Fruit fly (Drosophila melanogaster) whole organism, embryonic: ENCODE measurements around the gene eya.

Source experiments
- Atf6 ChIP-seq: fragments of 200-800 bp; sonication (Bioruptor generic); IDR thresholded peaks from 2 replicates; pipeline ENCODE4 v1.3.6; 2022; ENCODE audit warnings: missing biosample characterization, missing genetic modification characterization
- B-H2 ChIP-seq: fragments of 200-800 bp; sonication (Bioruptor generic); optimal IDR thresholded peaks from 2 replicates; lab custom pipeline; 2018; ENCODE audit warnings: missing biosample characterization, mild to moderate bottlenecking, missing genetic modification characterization
- CG12299 ChIP-seq: fragments of 200-800 bp; sonication (Bioruptor generic); optimal IDR thresholded peaks from 2 replicates; lab custom pipeline; 2018; ENCODE audit warnings: missing biosample characterization, mild to moderate bottlenecking, missing genetic modification characterization
- CG12659 ChIP-seq: fragments of 200-800 bp; sonication (Bioruptor generic); optimal IDR thresholded peaks from 3 replicates; lab custom pipeline; 2017; ENCODE audit warnings: mild to moderate bottlenecking, missing biosample characterization, missing genetic modification reagents, missing genetic modification characterization
- CG13296 ChIP-seq: fragments of 200-800 bp; sonication (Bioruptor generic); optimal IDR thresholded peaks from 3 replicates; lab custom pipeline; 2018; ENCODE audit warnings: missing biosample characterization, mild to moderate bottlenecking, missing genetic modification characterization
- CG13894 ChIP-seq: fragments of 200-800 bp; sonication (Bioruptor generic); optimal IDR thresholded peaks from 3 replicates; lab custom pipeline; 2018; ENCODE audit warnings: missing biosample characterization, mild to moderate bottlenecking, missing genetic modification characterization, moderate library complexity
- CG17385 ChIP-seq: fragments of 200-800 bp; sonication (Bioruptor generic); optimal IDR thresholded peaks from 3 replicates; lab custom pipeline; 2018; ENCODE audit warnings: missing biosample characterization, mild to moderate bottlenecking, missing genetic modification characterization
- CG17612 ChIP-seq: fragments of 200-800 bp; sonication (Bioruptor generic); IDR thresholded peaks from 2 replicates; pipeline ENCODE4 v1.3.6; 2022; ENCODE audit warnings: missing biosample characterization, missing genetic modification characterization
- CG18262 ChIP-seq: fragments of 200-800 bp; optimal IDR thresholded peaks from 3 replicates; lab custom pipeline; 2019; ENCODE audit warnings: missing biosample characterization, mild to moderate bottlenecking, missing genetic modification characterization, moderate library complexity
- CG31365 ChIP-seq: fragments of 200-800 bp; sonication (Bioruptor generic); optimal IDR thresholded peaks from 2 replicates; lab custom pipeline; 2018; ENCODE audit warnings: missing biosample characterization, mild to moderate bottlenecking, missing genetic modification characterization
- CG3163 ChIP-seq: fragments of 200-800 bp; sonication (Bioruptor generic); optimal IDR thresholded peaks from 3 replicates; lab custom pipeline; 2016; ENCODE audit warnings: missing biosample characterization, missing genetic modification characterization
- CG6683 ChIP-seq: fragments of 200-800 bp; sonication (Bioruptor generic); optimal IDR thresholded peaks from 2 replicates; lab custom pipeline; 2017; ENCODE audit warnings: missing biosample characterization, mild to moderate bottlenecking, missing genetic modification characterization, missing genetic modification reagents
- CG6689 ChIP-seq: fragments of 200-800 bp; sonication (Bioruptor generic); IDR thresholded peaks from 2 replicates; pipeline ENCODE4 v1.3.6; 2022; ENCODE audit warnings: missing biosample characterization, missing genetic modification characterization
- CG7745 ChIP-seq: fragments of 200-800 bp; sonication (Bioruptor generic); optimal IDR thresholded peaks from 2 replicates; lab custom pipeline; 2018; ENCODE audit warnings: missing biosample characterization, mild to moderate bottlenecking, missing genetic modification characterization, moderate library complexity
- CG8290 ChIP-seq, 3 experiments: fragments of 200-800 bp; sonication (Bioruptor generic); optimal IDR thresholded peaks; 2 replicates each; lab custom pipeline; 2016 to 2019; ENCODE audit warnings: missing biosample characterization in 3 of 3, missing genetic modification characterization in 3 of 3, mild to moderate bottlenecking in 2 of 3, moderate library complexity in 1 of 3
- CG8924 ChIP-seq: fragments of 200-800 bp; optimal IDR thresholded peaks from 3 replicates; lab custom pipeline; 2019; ENCODE audit warnings: missing biosample characterization, mild to moderate bottlenecking, missing genetic modification characterization, moderate library complexity
- CG9876 ChIP-seq: fragments of 200-800 bp; sonication (Bioruptor generic); optimal IDR thresholded peaks from 2 replicates; lab custom pipeline; 2016; ENCODE audit warnings: missing biosample characterization, missing genetic modification characterization
- CrebB ChIP-seq: fragments of 200-800 bp; sonication (Bioruptor generic); optimal IDR thresholded peaks from 3 replicates; lab custom pipeline; 2018; ENCODE audit warnings: missing biosample characterization, mild to moderate bottlenecking, missing genetic modification characterization
- Deaf1 ChIP-seq: fragments of 200-800 bp; optimal IDR thresholded peaks from 3 replicates; lab custom pipeline; 2019; ENCODE audit warnings: missing biosample characterization, mild to moderate bottlenecking, missing genetic modification characterization, moderate library complexity
- Dll ChIP-seq: fragments of 200-800 bp; sonication (Bioruptor generic); IDR thresholded peaks from 4 replicates; pipeline ENCODE4 v1.3.6; 2022; ENCODE audit warnings: missing biosample characterization, missing genetic modification characterization; ENCODE audit not compliant: partially characterized antibody
- Fer1 ChIP-seq: fragments of 200-800 bp; sonication (Bioruptor generic); optimal IDR thresholded peaks from 2 replicates; lab custom pipeline; 2017; ENCODE audit warnings: missing biosample characterization, mild to moderate bottlenecking, missing genetic modification characterization
- Fer3 ChIP-seq: fragments of 200-800 bp; sonication (Bioruptor generic); optimal IDR thresholded peaks from 2 replicates; lab custom pipeline; 2018; ENCODE audit warnings: missing biosample characterization, mild to moderate bottlenecking, missing genetic modification characterization, moderate library complexity
- Hand ChIP-seq: fragments of 200-800 bp; sonication (Bioruptor generic); optimal IDR thresholded peaks from 2 replicates; lab custom pipeline; 2017; ENCODE audit warnings: mild to moderate bottlenecking, missing biosample characterization, missing genetic modification reagents, missing genetic modification characterization
- Jarid2 ChIP-seq: fragments of 200-800 bp; sonication (Bioruptor generic); optimal IDR thresholded peaks from 3 replicates; lab custom pipeline; 2017; ENCODE audit warnings: mild to moderate bottlenecking, missing biosample characterization, missing genetic modification reagents, missing genetic modification characterization
- MTF-1 ChIP-seq: fragments of 200-800 bp; sonication (Bioruptor generic); optimal IDR thresholded peaks from 2 replicates; lab custom pipeline; 2018; ENCODE audit warnings: missing biosample characterization, mild to moderate bottlenecking, missing genetic modification characterization, borderline replicate concordance
- Meics ChIP-seq: fragments of 200-800 bp; sonication (Bioruptor generic); optimal IDR thresholded peaks from 2 replicates; lab custom pipeline; 2017; ENCODE audit warnings: missing biosample characterization, mild to moderate bottlenecking, missing genetic modification characterization
- Nf-YC ChIP-seq: fragments of 200-800 bp; optimal IDR thresholded peaks from 3 replicates; lab custom pipeline; 2019; ENCODE audit warnings: missing biosample characterization, mild to moderate bottlenecking, missing genetic modification characterization, moderate library complexity
- Scr ChIP-seq: fragments of 200-800 bp; sonication (Bioruptor generic); IDR thresholded peaks from 2 replicates; pipeline ENCODE4 v1.3.6; 2022; ENCODE audit warnings: missing biosample characterization, missing genetic modification characterization; ENCODE audit not compliant: partially characterized antibody
- Trl ChIP-seq, 3 experiments: fragments of >200 bp in 2 of 3; fragments of 200-800 bp in 1 of 3; sonication (Bioruptor generic) in 1 of 3; optimal IDR thresholded peaks; 2 replicates in 1 of 3; 3 replicates in 2 of 3; lab custom pipeline; 2016 to 2017; ENCODE audit warnings: missing biosample characterization in 1 of 3, missing genetic modification characterization in 1 of 3
- YL-1 ChIP-seq: fragments of 200-800 bp; sonication (Bioruptor generic); optimal IDR thresholded peaks from 3 replicates; lab custom pipeline; 2017; ENCODE audit warnings: missing biosample characterization, mild to moderate bottlenecking, missing genetic modification characterization
- amos ChIP-seq: fragments of 200-800 bp; sonication (Bioruptor generic); IDR thresholded peaks from 2 replicates; pipeline ENCODE4 v1.3.6; 2022; ENCODE audit warnings: missing biosample characterization, missing genetic modification characterization; ENCODE audit not compliant: partially characterized antibody
- chinmo ChIP-seq: fragments of 200-800 bp; sonication (Bioruptor generic); IDR thresholded peaks from 4 replicates; pipeline ENCODE4 v1.3.6; 2022; ENCODE audit warnings: missing biosample characterization, missing genetic modification characterization; ENCODE audit not compliant: partially characterized antibody
- chm ChIP-seq: fragments of 200-800 bp; sonication (Bioruptor generic); IDR thresholded peaks from 2 replicates; pipeline ENCODE4 v1.3.6; 2022; ENCODE audit warnings: missing biosample characterization, missing genetic modification characterization
- ci ChIP-seq: fragments of 200-800 bp; sonication (Bioruptor generic); IDR thresholded peaks from 3 replicates; pipeline ENCODE4 v1.3.6; 2022; ENCODE audit warnings: missing biosample characterization, missing genetic modification characterization
- crc ChIP-seq: fragments of 200-800 bp; sonication (Bioruptor generic); optimal IDR thresholded peaks from 2 replicates; lab custom pipeline; 2016; ENCODE audit warnings: missing biosample characterization, missing genetic modification characterization
- cwo ChIP-seq: fragments of 200-800 bp; sonication (Bioruptor generic); optimal IDR thresholded peaks from 3 replicates; lab custom pipeline; 2017; ENCODE audit warnings: missing biosample characterization, missing genetic modification characterization, mild to moderate bottlenecking, moderate library complexity, missing genetic modification reagents
- exex ChIP-seq: fragments of 200-800 bp; sonication (Bioruptor generic); optimal IDR thresholded peaks from 4 replicates; lab custom pipeline; 2018; ENCODE audit warnings: missing biosample characterization, mild to moderate bottlenecking, missing genetic modification characterization, moderate library complexity
- grn ChIP-seq: fragments of 200-800 bp; sonication (Bioruptor generic); optimal IDR thresholded peaks from 3 replicates; lab custom pipeline; 2017; ENCODE audit warnings: missing biosample characterization, missing genetic modification characterization
- her ChIP-seq: fragments of 200-800 bp; sonication (Bioruptor generic); optimal IDR thresholded peaks from 2 replicates; lab custom pipeline; 2016; ENCODE audit warnings: missing biosample characterization, missing genetic modification characterization
- hkb ChIP-seq, 2 experiments: fragments of 200-800 bp in 1 of 2; fragments of >200 bp in 1 of 2; sonication (Bioruptor generic) in 1 of 2; IDR thresholded peaks in 1 of 2; optimal IDR thresholded peaks in 1 of 2; 2 replicates each; pipeline versions ENCODE4 v1.3.6 to Lab custom; 2017 to 2022; ENCODE audit warnings: missing biosample characterization in 1 of 2, missing genetic modification characterization in 1 of 2
- lbe ChIP-seq: fragments of 200-800 bp; sonication (Bioruptor generic); optimal IDR thresholded peaks from 2 replicates; lab custom pipeline; 2016; ENCODE audit warnings: missing biosample characterization, mild to moderate bottlenecking, missing genetic modification characterization
- nau ChIP-seq: fragments of 200-800 bp; sonication (Bioruptor generic); optimal IDR thresholded peaks from 3 replicates; lab custom pipeline; 2017; ENCODE audit warnings: missing biosample characterization, mild to moderate bottlenecking, missing genetic modification characterization, missing genetic modification reagents
- rib ChIP-seq: fragments of 200-800 bp; sonication (Bioruptor generic); IDR thresholded peaks from 2 replicates; pipeline ENCODE4 v1.3.6; 2022; ENCODE audit warnings: missing biosample characterization, missing genetic modification characterization
- sens-2 ChIP-seq: fragments of 200-800 bp; sonication (Bioruptor generic); IDR thresholded peaks from 2 replicates; pipeline ENCODE4 v1.3.6; 2022; ENCODE audit warnings: missing biosample characterization, missing genetic modification characterization
- sisA ChIP-seq: fragments of 200-800 bp; sonication (Bioruptor generic); IDR thresholded peaks from 2 replicates; pipeline ENCODE4 v1.3.6; 2022; ENCODE audit warnings: missing biosample characterization, missing genetic modification characterization
- sug ChIP-seq: fragments of 200-800 bp; optimal IDR thresholded peaks from 2 replicates; lab custom pipeline; 2019; ENCODE audit warnings: missing biosample characterization, mild to moderate bottlenecking, missing genetic modification characterization, moderate library complexity
- zen2 ChIP-seq: fragments of 200-800 bp; sonication (Bioruptor generic); IDR thresholded peaks from 3 replicates; pipeline ENCODE4 v1.3.6; 2022; ENCODE audit warnings: missing biosample characterization, missing genetic modification characterization; ENCODE audit not compliant: partially characterized antibody

eya gene

DNA sequence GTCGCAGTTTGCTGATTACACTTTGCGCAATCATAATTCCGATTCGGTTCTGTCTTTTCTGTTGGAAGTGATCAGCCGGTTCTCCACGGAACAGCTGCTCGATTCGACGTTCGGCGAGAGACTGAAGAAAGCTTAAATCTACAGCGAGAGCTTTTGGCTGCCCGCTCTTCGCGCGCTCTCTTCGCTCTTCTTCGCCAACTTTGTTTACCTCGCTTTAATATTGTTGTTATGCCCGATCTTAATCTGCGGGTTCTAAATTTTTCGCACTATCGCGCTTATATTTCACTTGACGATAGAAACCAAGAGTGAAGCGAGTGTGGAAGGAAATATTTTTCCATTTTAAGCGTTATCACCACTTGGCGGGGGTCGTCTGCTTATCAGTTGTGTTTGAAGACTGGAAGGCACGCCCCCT lies 52.4 kb downstream of the eya start, which contains the start of gene CG9547 (continued):
- no peak for TF ChIP-seq hkb (optimal IDR thresholded peaks at IDR 0.05; lab: Kevin White, UChicago)
- TF ChIP-seq hkb (GFP tag; IDR thresholded peaks at IDR 0.05; lab: Robert Waterston, UW) = peak; percentile 32; the same call in 1 of the 2 replicates
- peak; percentile 33 for TF ChIP-seq CG31365
- TF ChIP-seq ci (GFP tag; lab: Robert Waterston, UW) = peak; percentile 69; the same call in 2 of the 3 replicates
- TF ChIP-seq YL-1 (GFP tag; lab: Kevin White, UChicago) = peak; percentile 4
- peak; percentile 14; the same call in 1 of the 2 replicates for TF ChIP-seq Atf6 (GFP tag; lab: Robert Waterston, UW)
- TF ChIP-seq Trl (optimal IDR thresholded peaks at IDR 0.05; lab: Kevin White, UChicago) = peak; percentile 71 to 84
- TF ChIP-seq Trl (GFP tag; optimal IDR thresholded peaks at IDR 0.05; lab: Kevin White, UChicago) = no peak
- TF ChIP-seq Hand (GFP tag; lab: Kevin White, UChicago) = peak; percentile 40
- peak; percentile 6 for TF ChIP-seq B-H2 (GFP tag; lab: Kevin White, UChicago)
- TF ChIP-seq CG6683 (GFP tag; lab: Kevin White, UChicago) = no peak
- peak; percentile 84 for TF ChIP-seq Jarid2 (GFP tag; lab: Kevin White, UChicago)
- TF ChIP-seq grn = peak; percentile 94
- TF ChIP-seq CG9876 = no peak
- TF ChIP-seq sens-2 (GFP tag; lab: Robert Waterston, UW) = no peak
- peak; percentile 74 for TF ChIP-seq CG17385 (GFP tag; lab: Kevin White, UChicago)
- TF ChIP-seq CG3163 (GFP tag; lab: Kevin White, UChicago) = peak; percentile 80
- peak; percentile 23 for TF ChIP-seq Nf-YC (tag; lab: Kevin White, UChicago)
- TF ChIP-seq CrebB (tag; lab: Kevin White, UChicago) = peak; percentile 29
- TF ChIP-seq Meics (GFP tag; lab: Kevin White, UChicago) = peak; percentile 29
- TF ChIP-seq sug (tag; lab: Kevin White, UChicago) = peak; percentile 100
- TF ChIP-seq Deaf1 (tag; lab: Kevin White, UChicago) = peak; percentile 45
- peak; percentile 27; the same call in 2 of the 4 replicates for TF ChIP-seq Dll
- TF ChIP-seq Fer3 = peak; percentile 9
- TF ChIP-seq CG18262 (tag; lab: Kevin White, UChicago) = no peak
- TF ChIP-seq Scr = 0 out of 2 replicates have a peak, but pooled peaks have one; percentile 16
- TF ChIP-seq CG13894 (tag; lab: Kevin White, UChicago) = peak; percentile 44
- TF ChIP-seq rib (GFP tag; lab: Robert Waterston, UW) = peak; percentile 80; the same call in 1 of the 2 replicates
- peak; percentile 26; the same call in 1 of the 2 replicates for TF ChIP-seq chm (GFP tag; lab: Robert Waterston, UW)
- TF ChIP-seq CG13296 = peak; percentile 70
- peak; percentile 45; the same call in 1 of the 2 replicates for TF ChIP-seq amos (GFP tag; lab: Robert Waterston, UW)
- TF ChIP-seq her (GFP tag; lab: Kevin White, UChicago) = peak; percentile 3
- no peak for TF ChIP-seq crc (GFP tag; lab: Kevin White, UChicago)
- peak; percentile 55 for TF ChIP-seq lbe (GFP tag; lab: Kevin White, UChicago)
- peak; percentile 26 for TF ChIP-seq cwo (GFP tag; lab: Kevin White, UChicago)
- TF ChIP-seq CG17612 (GFP tag; lab: Robert Waterston, UW) = no peak
- TF ChIP-seq zen2 (GFP tag; lab: Robert Waterston, UW) = peak; percentile 49; the same call in 2 of the 3 replicates
- peak; percentile 77; the same call in 2 of the 4 replicates for TF ChIP-seq chinmo (GFP tag; lab: Robert Waterston, UW)
- TF ChIP-seq MTF-1 (GFP tag; lab: Kevin White, UChicago) = peak; percentile 5
- peak; percentile 82 for TF ChIP-seq exex (tag; lab: Kevin White, UChicago)
- TF ChIP-seq Fer1 = peak; percentile 69
- peak; percentile 21 for TF ChIP-seq nau (GFP tag; lab: Kevin White, UChicago)
- TF ChIP-seq CG6689 (GFP tag; lab: Robert Waterston, UW) = no peak
- peak; percentile 0 for TF ChIP-seq CG12659 (GFP tag; lab: Kevin White, UChicago)
- TF ChIP-seq CG8290 (GFP tag; optimal IDR thresholded peaks at IDR 0.05; lab: Kevin White, UChicago) = no peak
- TF ChIP-seq CG8290 (tag; optimal IDR thresholded peaks at IDR 0.05; lab: Kevin White, UChicago) = peak in 1 of 2 experiments; percentile 36
- no peak for TF ChIP-seq sisA (GFP tag; lab: Robert Waterston, UW)
- peak; percentile 10 for TF ChIP-seq CG8924 (tag; lab: Kevin White, UChicago)
- TF ChIP-seq CG7745 = peak; percentile 97
- peak; percentile 24 for TF ChIP-seq CG12299 (tag; lab: Kevin White, UChicago)
